Worm (Caenorhabditis elegans) whole organism, L4 larva: ENCODE data around the gene B0024.13.

Experiments used
- D1046.2 ChIP-seq: fragments of 200-800 bp; sonication (Bioruptor generic); IDR thresholded peaks from 2 replicates; pipeline ENCODE4 v1.3.6; 2022; ENCODE audit warnings: missing genetic modification characterization, missing compliant biosample characterization
- F10B5.3 ChIP-seq: sonication (generic microtip); optimal IDR thresholded peaks from 2 replicates; lab custom pipeline; 2016; ENCODE audit warnings: mild to moderate bottlenecking, missing genetic modification characterization, missing compliant biosample characterization
- F37D6.2 ChIP-seq: sonication (generic microtip); optimal IDR thresholded peaks from 2 replicates; lab custom pipeline; 2016; ENCODE audit warnings: mild to moderate bottlenecking, missing genetic modification characterization, missing compliant biosample characterization
- T26A8.4 ChIP-seq: fragments of 200-800 bp; sonication (Bioruptor generic); IDR thresholded peaks from 2 replicates; pipeline ENCODE4 v1.3.6; 2022; ENCODE audit warnings: missing genetic modification characterization, missing compliant biosample characterization
- Y105C5A.15 ChIP-seq: fragments of 200-800 bp; sonication (Bioruptor generic); IDR thresholded peaks from 2 replicates; pipeline ENCODE4 v1.3.6; 2022; ENCODE audit warnings: missing genetic modification characterization, missing compliant biosample characterization
- Y48G9A.11 ChIP-seq: fragments of 200-800 bp; sonication (Bioruptor generic); IDR thresholded peaks from 2 replicates; pipeline ENCODE4 v1.3.6; 2022; ENCODE audit warnings: missing genetic modification reagents, missing genetic modification characterization, missing compliant biosample characterization
- Y5F2A.4 ChIP-seq: fragments of 200-800 bp; sonication (Bioruptor generic); optimal IDR thresholded peaks from 2 replicates; lab custom pipeline; 2018; ENCODE audit warnings: mild to moderate bottlenecking, missing genetic modification characterization, missing compliant biosample characterization
- ZK546.5 ChIP-seq, 2 experiments: sonication (generic microtip); optimal IDR thresholded peaks; 2 replicates each; lab custom pipeline; 2017; ENCODE audit warnings: missing biosample characterization in 2 of 2, missing genetic modification characterization in 2 of 2
- aha-1 ChIP-seq: fragments of 150-350 bp; peaks from one replicate; lab custom pipeline; 2014; ENCODE audit warnings: missing biosample characterization, missing genetic modification characterization
- ceh-20 ChIP-seq: fragments of 200-800 bp; sonication (Bioruptor generic); IDR thresholded peaks from 2 replicates; pipeline ENCODE4 v1.3.6; 2022; ENCODE audit warnings: missing genetic modification reagents, missing genetic modification characterization, missing compliant biosample characterization
- ceh-44 ChIP-seq: fragments of 200-800 bp; sonication (Bioruptor generic); IDR thresholded peaks from 2 replicates; pipeline ENCODE4 v1.3.6; 2022; ENCODE audit warnings: missing genetic modification reagents, missing genetic modification characterization, missing compliant biosample characterization
- ceh-62 ChIP-seq: sonication (generic microtip); optimal IDR thresholded peaks from 2 replicates; lab custom pipeline; 2017; ENCODE audit warnings: missing biosample characterization, missing genetic modification characterization
- ces-1 ChIP-seq: fragments of 150-350 bp; sonication (generic microtip); optimal IDR thresholded peaks from 4 replicates; lab custom pipeline; 2014; ENCODE audit warnings: missing biosample characterization, missing genetic modification reagents, missing genetic modification characterization
- cey-2 ChIP-seq: sonication (generic microtip); optimal IDR thresholded peaks from 3 replicates; lab custom pipeline; 2017; ENCODE audit warnings: missing genetic modification characterization, mild to moderate bottlenecking, missing compliant biosample characterization, antibody characterized with exemption, borderline replicate concordance; ENCODE audit not compliant: insufficient read depth
- daf-19 ChIP-seq: fragments of 200-800 bp; sonication (Bioruptor generic); conservative IDR thresholded peaks from 2 replicates; pipeline ENCODE4 v1.3.6; 2022; ENCODE audit warnings: missing genetic modification characterization, missing compliant biosample characterization
- dpl-1 ChIP-seq: fragments of 150-350 bp; optimal IDR thresholded peaks from 2 replicates; lab custom pipeline; 2014; ENCODE audit warnings: missing biosample characterization, missing genetic modification reagents, missing genetic modification characterization
- dve-1 ChIP-seq: sonication (generic microtip); optimal IDR thresholded peaks from 2 replicates; lab custom pipeline; 2017; ENCODE audit warnings: antibody characterized with exemption, mild to moderate bottlenecking, missing genetic modification characterization, missing compliant biosample characterization; ENCODE audit not compliant: insufficient read depth
- egl-27 ChIP-seq: sonication (generic microtip); optimal IDR thresholded peaks from 3 replicates; lab custom pipeline; 2017; ENCODE audit warnings: missing biosample characterization, missing genetic modification reagents, missing genetic modification characterization
- fkh-10 ChIP-seq: fragments of 150-350 bp; optimal IDR thresholded peaks from 2 replicates; lab custom pipeline; 2014; ENCODE audit warnings: missing biosample characterization, missing genetic modification reagents, missing genetic modification characterization
- gei-8 ChIP-seq: fragments of 200-800 bp; sonication (Bioruptor generic); optimal IDR thresholded peaks from 2 replicates; lab custom pipeline; 2018; ENCODE audit warnings: mild to moderate bottlenecking, missing genetic modification characterization, missing compliant biosample characterization
- hlh-11 ChIP-seq: fragments of 200-800 bp; sonication (Bioruptor generic); optimal IDR thresholded peaks from 2 replicates; lab custom pipeline; 2018; ENCODE audit warnings: mild to moderate bottlenecking, missing genetic modification characterization, missing compliant biosample characterization
- lim-7 ChIP-seq: fragments of 200-800 bp; sonication (Bioruptor generic); IDR thresholded peaks from 2 replicates; pipeline ENCODE4 v1.3.6; 2022; ENCODE audit warnings: missing genetic modification characterization, missing compliant biosample characterization
- lin-13 ChIP-seq: fragments of 150-350 bp; optimal IDR thresholded peaks from 2 replicates; lab custom pipeline; 2014; ENCODE audit warnings: missing biosample characterization, missing genetic modification reagents, missing genetic modification characterization
- lin-15B ChIP-seq: fragments of 150-350 bp; sonication (generic microtip); optimal IDR thresholded peaks from 3 replicates; lab custom pipeline; 2014; ENCODE audit warnings: missing biosample characterization, missing genetic modification characterization
- madf-5 ChIP-seq, 2 experiments: fragments of 200-800 bp; sonication (Bioruptor generic); IDR thresholded peaks; 2 replicates each; pipeline ENCODE4 v1.3.6; 2022; ENCODE audit warnings: missing compliant biosample characterization in 2 of 2, missing genetic modification characterization in 2 of 2
- mxl-2 ChIP-seq: fragments of 200-800 bp; sonication (Bioruptor generic); conservative IDR thresholded peaks from 2 replicates; pipeline ENCODE4 v1.3.6; 2022; ENCODE audit warnings: missing genetic modification reagents, missing genetic modification characterization, missing compliant biosample characterization
- mxl-3 ChIP-seq: fragments of 200-800 bp; sonication (Bioruptor generic); optimal IDR thresholded peaks from 2 replicates; lab custom pipeline; 2018; ENCODE audit warnings: mild to moderate bottlenecking, missing genetic modification characterization, missing compliant biosample characterization
- nhr-102 ChIP-seq: sonication (generic microtip); optimal IDR thresholded peaks from 2 replicates; lab custom pipeline; 2016; ENCODE audit warnings: mild to moderate bottlenecking, missing genetic modification characterization, moderate library complexity, missing compliant biosample characterization
- nhr-111 ChIP-seq: fragments of 200-800 bp; sonication (Bioruptor generic); optimal IDR thresholded peaks from 2 replicates; lab custom pipeline; 2018; ENCODE audit warnings: mild to moderate bottlenecking, missing genetic modification characterization, missing compliant biosample characterization
- nhr-28 ChIP-seq: fragments of 150-350 bp; optimal IDR thresholded peaks from 2 replicates; lab custom pipeline; 2014; ENCODE audit warnings: missing biosample characterization, missing genetic modification characterization
- nhr-6 ChIP-seq: fragments of 150-350 bp; optimal IDR thresholded peaks from 2 replicates; lab custom pipeline; 2014; ENCODE audit warnings: missing biosample characterization, missing genetic modification characterization
- pha-4 ChIP-seq, 2 experiments: fragments of 150-350 bp in 1 of 2; fragments of 200-800 bp in 1 of 2; sonication (Bioruptor generic) in 1 of 2; IDR thresholded peaks in 1 of 2; optimal IDR thresholded peaks in 1 of 2; 2 replicates each; pipeline versions ENCODE4 v1.3.6 to Lab custom; 2014 to 2022; ENCODE audit warnings: missing genetic modification characterization in 2 of 2, missing genetic modification reagents in 2 of 2, missing biosample characterization in 1 of 2, missing compliant biosample characterization in 1 of 2
- php-3 ChIP-seq: fragments of 200-800 bp; sonication (Bioruptor generic); IDR thresholded peaks from 2 replicates; pipeline ENCODE4 v1.3.6; 2022; ENCODE audit warnings: missing genetic modification reagents, missing genetic modification characterization, missing compliant biosample characterization
- pqm-1 ChIP-seq: sonication (generic microtip); optimal IDR thresholded peaks from 2 replicates; lab custom pipeline; 2017; ENCODE audit warnings: missing biosample characterization, missing genetic modification characterization
- set-16 ChIP-seq: fragments of 200-800 bp; sonication (Bioruptor generic); IDR thresholded peaks from 2 replicates; pipeline ENCODE4 v1.3.6; 2022; ENCODE audit warnings: missing genetic modification reagents, missing genetic modification characterization, missing compliant biosample characterization
- spr-3 ChIP-seq: fragments of 200-800 bp; sonication (Bioruptor generic); optimal IDR thresholded peaks from 2 replicates; lab custom pipeline; 2018; ENCODE audit warnings: mild to moderate bottlenecking, missing genetic modification characterization, missing compliant biosample characterization
- tag-97 ChIP-seq: fragments of 200-800 bp; sonication (Bioruptor generic); IDR thresholded peaks from 2 replicates; pipeline ENCODE4 v1.3.6; 2022; ENCODE audit warnings: missing genetic modification characterization, missing compliant biosample characterization
- tra-1 ChIP-seq: fragments of 200-800 bp; sonication (Bioruptor generic); IDR thresholded peaks from 2 replicates; pipeline ENCODE4 v1.3.6; 2022; ENCODE audit warnings: missing genetic modification reagents, missing genetic modification characterization, missing compliant biosample characterization
- unc-130 ChIP-seq: sonication (generic microtip); optimal IDR thresholded peaks from 2 replicates; lab custom pipeline; 2016; ENCODE audit warnings: missing genetic modification reagents, missing genetic modification characterization, missing compliant biosample characterization
- unc-39 ChIP-seq: sonication (generic microtip); optimal IDR thresholded peaks from 2 replicates; lab custom pipeline; 2017; ENCODE audit warnings: missing biosample characterization, missing genetic modification characterization
- unc-62 ChIP-seq, 3 experiments: fragments of 150-350 bp in 1 of 3; sonication (generic microtip); optimal IDR thresholded peaks in 2 of 3; peaks in 1 of 3; 1 replicate in 1 of 3; 2 replicates in 2 of 3; lab custom pipeline; 2014 to 2017; ENCODE audit warnings: missing biosample characterization in 3 of 3, missing genetic modification characterization in 3 of 3, missing genetic modification reagents in 3 of 3, missing genotype in 1 of 3
- zfp-2 ChIP-seq: sonication (generic microtip); optimal IDR thresholded peaks from 2 replicates; lab custom pipeline; 2016; ENCODE audit warnings: mild to moderate bottlenecking, missing genetic modification characterization, missing compliant biosample characterization
- ztf-11 ChIP-seq: fragments of 150-350 bp; optimal IDR thresholded peaks from 2 replicates; lab custom pipeline; 2014; ENCODE audit warnings: missing biosample characterization, missing genetic modification characterization

The B0024.13 gene

DNA sequence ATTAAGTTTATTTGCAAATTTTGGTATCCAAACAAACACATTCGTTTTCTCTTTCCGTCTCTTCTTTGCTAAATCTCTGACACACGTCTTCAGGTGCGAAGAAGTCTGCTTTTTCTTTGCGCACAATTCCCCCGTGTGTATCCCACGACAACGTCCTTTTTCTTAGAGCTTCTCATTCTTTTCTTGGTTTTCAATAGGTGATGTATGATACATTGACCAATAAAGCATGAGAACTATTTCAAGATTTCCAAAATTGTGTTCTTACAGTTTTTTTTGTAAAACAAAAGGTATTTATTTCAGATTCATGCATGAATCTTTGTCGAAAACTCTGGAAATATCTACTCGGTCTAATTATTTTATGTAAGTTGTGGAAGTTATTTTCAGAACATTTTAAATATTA lies 30.8 kb upstream of the B0024.13 start, which contains the start of gene B0024.15:
Gene B0024.15 (plus strand): TSS at position 301 of the 400 bp plus-strand sequence.
- TF ChIP-seq aha-1 (tag; lab: Kevin White, UChicago) (peak; percentile 47), spr-3 (GFP tag; lab: Kevin White, UChicago) (no peak)

DNA sequence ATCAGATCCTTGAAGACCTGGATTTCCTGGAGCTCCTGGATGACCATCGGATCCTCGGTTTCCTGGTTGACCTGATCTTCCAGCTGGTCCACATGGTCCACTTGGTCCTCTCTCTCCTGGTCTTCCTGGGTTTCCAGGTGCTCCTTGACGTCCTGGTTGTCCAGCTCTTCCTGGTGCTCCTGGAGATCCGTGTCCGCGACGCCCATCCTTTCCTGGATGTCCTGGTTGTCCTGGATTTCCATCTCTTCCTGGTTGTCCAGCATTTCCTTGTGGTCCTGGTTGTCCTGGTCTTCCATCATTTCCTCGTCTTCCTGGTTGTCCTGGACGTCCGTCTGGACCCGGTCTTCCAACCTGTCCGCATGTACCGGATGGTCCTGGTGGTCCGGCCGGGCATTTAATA lies 28.7 kb upstream of the B0024.13 start:
- TF ChIP-seq aha-1 (tag; lab: Kevin White, UChicago) (peak; percentile 14), mxl-2 (GFP tag; lab: Robert Waterston, UW) (no peak), pha-4 (GFP tag; IDR thresholded peaks at IDR 0.05; lab: Robert Waterston, UW) (no peak), pha-4 (tag; optimal IDR thresholded peaks at IDR 0.05; lab: Kevin White, UChicago) (no peak), set-16 (GFP tag; lab: Robert Waterston, UW) (peak; percentile 76; the same call in 1 of the 2 replicates)

DNA sequence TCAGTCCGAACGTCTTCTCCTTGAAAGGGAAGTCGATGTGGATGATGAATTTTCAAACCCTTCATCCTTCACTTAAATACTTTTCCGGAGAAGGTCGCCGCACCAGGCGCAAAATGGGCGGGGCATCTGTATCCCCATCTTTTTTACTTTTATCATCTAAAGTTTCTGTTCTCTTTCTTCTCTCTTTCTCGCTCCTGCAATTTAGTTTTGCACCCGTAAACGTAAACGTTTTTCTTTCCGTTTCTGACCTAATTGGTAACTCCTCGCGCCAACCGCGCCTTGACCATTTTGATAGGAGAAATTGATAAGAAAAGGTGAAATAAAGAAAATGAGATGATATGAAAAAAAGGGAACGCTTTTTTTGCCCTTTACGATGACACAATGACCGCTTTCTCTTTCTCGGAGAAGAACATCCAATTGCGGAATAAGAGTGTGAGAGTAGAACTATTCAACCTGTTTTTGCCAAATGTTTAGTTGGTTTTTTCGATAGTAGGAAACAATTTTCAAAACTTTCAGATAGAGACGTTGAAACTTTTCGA lies 27.6 kb upstream of the B0024.13 start, which contains the start of gene col-149:
Gene col-149 (minus strand): TSS at position 51 of the 539 bp plus-strand sequence.
- no peak for TF ChIP-seq nhr-102 (tag; lab: Kevin White, UChicago)
- TF ChIP-seq ceh-20 (GFP tag; lab: Robert Waterston, UW): no peak
- TF ChIP-seq ztf-11 (tag; lab: Kevin White, UChicago): no peak
- peak; percentile 51 for TF ChIP-seq hlh-11
- TF ChIP-seq dpl-1 (GFP tag; lab: Kevin White, UChicago): no peak
- no peak for TF ChIP-seq F10B5.3 (tag; lab: Kevin White, UChicago)
- no peak for TF ChIP-seq Y105C5A.15 (GFP tag; lab: Robert Waterston, UW)
- no peak for TF ChIP-seq lin-13 (GFP tag; lab: Kevin White, UChicago)
- no peak for TF ChIP-seq nhr-111 (GFP tag; lab: Kevin White, UChicago)
- no peak for TF ChIP-seq unc-39 (tag; lab: Kevin White, UChicago)
- no peak for TF ChIP-seq lim-7
- TF ChIP-seq zfp-2 (tag; lab: Kevin White, UChicago): no peak
- TF ChIP-seq lin-15B (tag; lab: Kevin White, UChicago): no peak
- TF ChIP-seq fkh-10 (GFP tag; lab: Kevin White, UChicago): no peak
- TF ChIP-seq tag-97: no peak
- no peak for TF ChIP-seq Y5F2A.4 (GFP tag; lab: Kevin White, UChicago)
- TF ChIP-seq dve-1 (tag; lab: Kevin White, UChicago): no peak
- no peak for TF ChIP-seq php-3 (GFP tag; lab: Robert Waterston, UW)
- TF ChIP-seq gei-8 (GFP tag; lab: Kevin White, UChicago): no peak
- no peak for TF ChIP-seq daf-19 (GFP tag; lab: Robert Waterston, UW)
- TF ChIP-seq F37D6.2 (tag; lab: Kevin White, UChicago): no peak
- peak; percentile 26 for TF ChIP-seq aha-1 (tag; lab: Kevin White, UChicago)
- peak; percentile 59 for TF ChIP-seq mxl-3
- TF ChIP-seq unc-62 (GFP tag; optimal IDR thresholded peaks at IDR 0.05 in 1 of 2; lab: Kevin White, UChicago): peak in 1 of 2 experiments; percentile 62
- TF ChIP-seq unc-62 (tag; optimal IDR thresholded peaks at IDR 0.05; lab: Kevin White, UChicago): no peak
- no peak for TF ChIP-seq ces-1 (GFP tag; lab: Kevin White, UChicago)
- TF ChIP-seq ceh-62: no peak
- no peak for TF ChIP-seq nhr-6 (tag; lab: Kevin White, UChicago)
- TF ChIP-seq madf-5 (GFP tag; IDR thresholded peaks at IDR 0.05; lab: Robert Waterston, UW): no peak
- no peak for TF ChIP-seq unc-130 (GFP tag; lab: Kevin White, UChicago)
- TF ChIP-seq tra-1 (GFP tag; lab: Robert Waterston, UW): no peak
- no peak for TF ChIP-seq egl-27
- TF ChIP-seq pqm-1 (tag; lab: Kevin White, UChicago): peak; percentile 66
- TF ChIP-seq T26A8.4: no peak
- TF ChIP-seq cey-2: peak; percentile 3
- TF ChIP-seq D1046.2 (GFP tag; lab: Robert Waterston, UW): peak; percentile 6; the same call in 1 of the 2 replicates
- peak; percentile 81 for TF ChIP-seq nhr-28 (tag; lab: Kevin White, UChicago)
- no peak for TF ChIP-seq ZK546.5 (tag; optimal IDR thresholded peaks at IDR 0.05; lab: Kevin White, UChicago)
- TF ChIP-seq Y48G9A.11 (GFP tag; lab: Robert Waterston, UW): no peak
- TF ChIP-seq ceh-44: no peak
- TF ChIP-seq spr-3 (GFP tag; lab: Kevin White, UChicago): no peak
